Fruit fly (Drosophila melanogaster) whole organism, embryonic: Measurements from ENCODE around the gene ftz-f1.
A peak's percentile ranks its signal among the peaks of the same experiment; 100 is the strongest.

Source experiments
- Ada2b ChIP-seq: fragments of 200-800 bp; sonication (Bioruptor generic); IDR thresholded peaks from 2 replicates; pipeline ENCODE4 v1.3.6; 2022; ENCODE audit warnings: missing biosample characterization, missing genetic modification characterization
- Bgb ChIP-seq: fragments of 200-800 bp; sonication (Bioruptor generic); IDR thresholded peaks from 2 replicates; pipeline ENCODE4 v1.3.6; 2022; ENCODE audit warnings: missing biosample characterization, missing genetic modification characterization; ENCODE audit not compliant: partially characterized antibody
- Blimp-1 ChIP-seq: fragments of 200-800 bp; sonication (Bioruptor generic); optimal IDR thresholded peaks from 3 replicates; lab custom pipeline; 2018; ENCODE audit warnings: missing biosample characterization, missing genetic modification characterization, mild to moderate bottlenecking, moderate library complexity, missing genetic modification reagents
- CG11085 ChIP-seq: fragments of 200-800 bp; sonication (Bioruptor generic); IDR thresholded peaks from 2 replicates; pipeline ENCODE4 v1.3.6; 2022; ENCODE audit warnings: missing biosample characterization, missing genetic modification characterization
- CG11093 ChIP-seq: fragments of 200-800 bp; sonication (Bioruptor generic); IDR thresholded peaks from 3 replicates; pipeline ENCODE4 v1.3.6; 2022; ENCODE audit warnings: missing biosample characterization, missing genetic modification characterization
- CG13123 ChIP-seq: fragments of 200-800 bp; sonication (Bioruptor generic); optimal IDR thresholded peaks from 2 replicates; lab custom pipeline; 2016; ENCODE audit warnings: missing biosample characterization, missing genetic modification characterization
- CG14050 ChIP-seq: fragments of 200-800 bp; sonication (Bioruptor generic); IDR thresholded peaks from 3 replicates; pipeline ENCODE4 v1.3.6; 2022; ENCODE audit warnings: missing biosample characterization, missing genetic modification characterization
- CG17385 ChIP-seq: fragments of 200-800 bp; sonication (Bioruptor generic); optimal IDR thresholded peaks from 3 replicates; lab custom pipeline; 2018; ENCODE audit warnings: missing biosample characterization, mild to moderate bottlenecking, missing genetic modification characterization
- CG18011 ChIP-seq: fragments of 200-800 bp; sonication (Bioruptor generic); optimal IDR thresholded peaks from 2 replicates; lab custom pipeline; 2017; ENCODE audit warnings: missing biosample characterization, missing genetic modification characterization, mild to moderate bottlenecking, moderate library complexity, missing genotype
- CG2712 ChIP-seq: fragments of 200-800 bp; optimal IDR thresholded peaks from 3 replicates; lab custom pipeline; 2019; ENCODE audit warnings: missing biosample characterization, mild to moderate bottlenecking, missing genetic modification characterization, moderate library complexity
- CG3065 ChIP-seq: fragments of 200-800 bp; sonication (Bioruptor generic); optimal IDR thresholded peaks from 2 replicates; lab custom pipeline; 2016; ENCODE audit warnings: missing biosample characterization, missing genetic modification characterization
- CG31224 ChIP-seq: fragments of 200-800 bp; sonication (Bioruptor generic); IDR thresholded peaks from 2 replicates; pipeline ENCODE4 v1.3.6; 2022; ENCODE audit warnings: missing biosample characterization, missing genetic modification characterization
- CG32532 ChIP-seq: fragments of 200-800 bp; sonication (Bioruptor generic); IDR thresholded peaks from 2 replicates; pipeline ENCODE4 v1.3.6; 2022; ENCODE audit warnings: missing biosample characterization, missing genetic modification characterization
- CG33557 ChIP-seq: fragments of 200-800 bp; sonication (Bioruptor generic); optimal IDR thresholded peaks from 2 replicates; lab custom pipeline; 2019; ENCODE audit warnings: missing biosample characterization, mild to moderate bottlenecking, missing genetic modification characterization, moderate library complexity
- CG4617 ChIP-seq: fragments of 200-800 bp; sonication (Bioruptor generic); optimal IDR thresholded peaks from 3 replicates; lab custom pipeline; 2016; ENCODE audit warnings: missing biosample characterization, missing genetic modification characterization, borderline replicate concordance
- CG7357 ChIP-seq: fragments of 200-800 bp; sonication (Bioruptor generic); IDR thresholded peaks from 3 replicates; pipeline ENCODE4 v1.3.6; 2022; ENCODE audit warnings: missing biosample characterization, missing genetic modification characterization
- CG7839 ChIP-seq: fragments of 200-800 bp; sonication (Bioruptor generic); optimal IDR thresholded peaks from 3 replicates; lab custom pipeline; 2018; ENCODE audit warnings: missing biosample characterization, mild to moderate bottlenecking, missing genetic modification characterization, moderate library complexity
- CG8388 ChIP-seq: fragments of 200-800 bp; sonication (Bioruptor generic); optimal IDR thresholded peaks from 2 replicates; lab custom pipeline; 2019; ENCODE audit warnings: missing biosample characterization, mild to moderate bottlenecking, missing genetic modification characterization, moderate library complexity
- CG9797 ChIP-seq: fragments of 200-800 bp; sonication (Bioruptor generic); optimal IDR thresholded peaks from 3 replicates; lab custom pipeline; 2018; ENCODE audit warnings: missing biosample characterization, mild to moderate bottlenecking, missing genetic modification characterization
- D ChIP-seq, 2 experiments: fragments of 200-800 bp in 1 of 2; fragments of >200 bp in 1 of 2; sonication (Bioruptor generic) in 1 of 2; optimal IDR thresholded peaks; 2 replicates in 1 of 2; 3 replicates in 1 of 2; lab custom pipeline; 2017; ENCODE audit warnings: mild to moderate bottlenecking in 1 of 2, missing biosample characterization in 1 of 2, missing genetic modification characterization in 1 of 2, missing genetic modification reagents in 1 of 2
- HHEX ChIP-seq: fragments of 200-800 bp; sonication (Bioruptor generic); optimal IDR thresholded peaks from 3 replicates; lab custom pipeline; 2017; ENCODE audit warnings: missing biosample characterization, mild to moderate bottlenecking, missing genetic modification characterization, missing genetic modification reagents
- Hr51 ChIP-seq, 2 experiments: fragments of 200-800 bp; sonication (Bioruptor generic); optimal IDR thresholded peaks; 2 replicates in 1 of 2; 3 replicates in 1 of 2; lab custom pipeline; 2016 to 2018; ENCODE audit warnings: missing biosample characterization in 2 of 2, missing genetic modification characterization in 2 of 2, mild to moderate bottlenecking in 1 of 2, moderate library complexity in 1 of 2
- MBD-R2 ChIP-seq: fragments of 200-800 bp; sonication (Bioruptor generic); IDR thresholded peaks from 2 replicates; pipeline ENCODE4 v1.3.6; 2022; ENCODE audit warnings: missing biosample characterization, missing genetic modification characterization
- Max ChIP-seq: fragments of 200-800 bp; sonication (Bioruptor generic); optimal IDR thresholded peaks from 2 replicates; lab custom pipeline; 2016; ENCODE audit warnings: missing biosample characterization, mild to moderate bottlenecking, missing genetic modification characterization
- Myb ChIP-seq: fragments of 200-800 bp; sonication (Bioruptor generic); optimal IDR thresholded peaks from 2 replicates; lab custom pipeline; 2016; ENCODE audit warnings: missing biosample characterization, missing genetic modification characterization
- NC2α ChIP-seq: fragments of 200-800 bp; sonication (Bioruptor generic); optimal IDR thresholded peaks from 2 replicates; lab custom pipeline; 2016; ENCODE audit warnings: missing biosample characterization, missing genetic modification characterization
- Sry-β ChIP-seq: fragments of 200-800 bp; sonication (Bioruptor generic); optimal IDR thresholded peaks from 2 replicates; lab custom pipeline; 2018; ENCODE audit warnings: missing biosample characterization, mild to moderate bottlenecking, missing genetic modification characterization, moderate library complexity
- ash1 ChIP-seq: fragments of 200-800 bp; sonication (Bioruptor generic); optimal IDR thresholded peaks from 2 replicates; lab custom pipeline; 2018; ENCODE audit warnings: missing biosample characterization, mild to moderate bottlenecking, missing genetic modification characterization
- btn ChIP-seq: fragments of 200-800 bp; sonication (Bioruptor generic); optimal IDR thresholded peaks from 2 replicates; lab custom pipeline; 2016; ENCODE audit warnings: missing biosample characterization, missing genetic modification characterization
- crc ChIP-seq: fragments of 200-800 bp; sonication (Bioruptor generic); optimal IDR thresholded peaks from 2 replicates; lab custom pipeline; 2016; ENCODE audit warnings: missing biosample characterization, missing genetic modification characterization
- croc ChIP-seq: fragments of 200-800 bp; sonication (Bioruptor generic); conservative IDR thresholded peaks from 3 replicates; pipeline ENCODE4 v1.3.6; 2022; ENCODE audit warnings: missing biosample characterization, missing genetic modification characterization
- crp ChIP-seq, 2 experiments: fragments of 200-800 bp; sonication (Bioruptor generic); optimal IDR thresholded peaks; 2 replicates in 1 of 2; 3 replicates in 1 of 2; lab custom pipeline; 2017; ENCODE audit warnings: missing biosample characterization in 2 of 2, missing genetic modification characterization in 2 of 2, mild to moderate bottlenecking in 1 of 2, moderate library complexity in 1 of 2
- dati ChIP-seq: fragments of 200-800 bp; sonication (Bioruptor generic); IDR thresholded peaks from 2 replicates; pipeline ENCODE4 v1.3.6; 2022; ENCODE audit warnings: missing biosample characterization, missing genetic modification characterization
- dimm ChIP-seq: fragments of 200-800 bp; sonication (Bioruptor generic); IDR thresholded peaks from 2 replicates; pipeline ENCODE4 v1.3.6; 2022; ENCODE audit warnings: missing biosample characterization, missing genetic modification characterization
- kay ChIP-seq: fragments of 200-800 bp; sonication (Bioruptor generic); optimal IDR thresholded peaks from 2 replicates; lab custom pipeline; 2016; ENCODE audit warnings: missing biosample characterization, missing genetic modification characterization
- maf-S ChIP-seq: fragments of 200-800 bp; sonication (Bioruptor generic); optimal IDR thresholded peaks from 2 replicates; lab custom pipeline; 2016; ENCODE audit warnings: missing biosample characterization, missing genetic modification characterization
- odd ChIP-seq: fragments of 200-800 bp; sonication (Bioruptor generic); optimal IDR thresholded peaks from 2 replicates; lab custom pipeline; 2017; ENCODE audit warnings: missing biosample characterization, mild to moderate bottlenecking, missing genetic modification characterization
- otp ChIP-seq: fragments of 200-800 bp; sonication (Bioruptor generic); IDR thresholded peaks from 3 replicates; pipeline ENCODE4, ENCODE4 v1.3.6; 2022; ENCODE audit warnings: missing biosample characterization, missing genetic modification characterization
- pum ChIP-seq: fragments of 200-800 bp; sonication (Bioruptor generic); optimal IDR thresholded peaks from 2 replicates; lab custom pipeline; 2016; ENCODE audit warnings: missing biosample characterization, missing genetic modification characterization
- pzg ChIP-seq: fragments of 200-800 bp; sonication (Bioruptor generic); optimal IDR thresholded peaks from 3 replicates; lab custom pipeline; 2018; ENCODE audit warnings: missing biosample characterization, mild to moderate bottlenecking, missing genetic modification characterization, moderate library complexity
- ranshi ChIP-seq: fragments of 200-800 bp; sonication (Bioruptor generic); IDR thresholded peaks from 2 replicates; pipeline ENCODE4 v1.3.6; 2022; ENCODE audit warnings: missing biosample characterization, missing genetic modification characterization
- rib ChIP-seq: fragments of 200-800 bp; sonication (Bioruptor generic); IDR thresholded peaks from 2 replicates; pipeline ENCODE4 v1.3.6; 2022; ENCODE audit warnings: missing biosample characterization, missing genetic modification characterization
- ro ChIP-seq: fragments of 200-800 bp; sonication (Bioruptor generic); IDR thresholded peaks from 2 replicates; pipeline ENCODE4 v1.3.6; 2022; ENCODE audit warnings: missing biosample characterization, missing genetic modification characterization
- sim ChIP-seq: fragments of 200-800 bp; sonication (Bioruptor generic); IDR thresholded peaks from 2 replicates; pipeline ENCODE4 v1.3.6; 2022; ENCODE audit warnings: missing biosample characterization, missing genetic modification characterization
- ssp ChIP-seq: fragments of 200-800 bp; sonication (Bioruptor generic); IDR thresholded peaks from 2 replicates; pipeline ENCODE4 v1.3.6; 2022; ENCODE audit warnings: missing biosample characterization, missing genetic modification characterization
- tio ChIP-seq: fragments of 200-800 bp; sonication (Bioruptor generic); optimal IDR thresholded peaks from 2 replicates; lab custom pipeline; 2017; ENCODE audit warnings: missing biosample characterization, missing genetic modification characterization, inconsistent platforms
- trh ChIP-seq: fragments of 200-800 bp; sonication (Bioruptor generic); optimal IDR thresholded peaks from 2 replicates; lab custom pipeline; 2016; ENCODE audit warnings: missing biosample characterization, missing genetic modification characterization
- vnd ChIP-seq: fragments of 200-800 bp; sonication (Bioruptor generic); IDR thresholded peaks from 3 replicates; pipeline ENCODE4 v1.3.6; 2022; ENCODE audit warnings: missing biosample characterization, missing genetic modification characterization; ENCODE audit not compliant: partially characterized antibody
- zen2 ChIP-seq: fragments of 200-800 bp; sonication (Bioruptor generic); IDR thresholded peaks from 3 replicates; pipeline ENCODE4 v1.3.6; 2022; ENCODE audit warnings: missing biosample characterization, missing genetic modification characterization; ENCODE audit not compliant: partially characterized antibody

Gene ftz-f1

dm6 chr3L:18786427-18787104, 14.5 kb downstream of the ftz-f1 start (continued):
- TF ChIP-seq dati (GFP tag; lab: Robert Waterston, UW), result no peak
- TF ChIP-seq MBD-R2, result peak; percentile 21; the same call in 1 of the 2 replicates
- TF ChIP-seq ssp (GFP tag; lab: Robert Waterston, UW), result 0 out of 2 replicates have a peak, but pooled peaks have one; percentile 8
- TF ChIP-seq ro (GFP tag; lab: Robert Waterston, UW), result no peak
- TF ChIP-seq D (optimal IDR thresholded peaks at IDR 0.05; lab: Kevin White, UChicago), result no peak
- TF ChIP-seq D (GFP tag; optimal IDR thresholded peaks at IDR 0.05; lab: Kevin White, UChicago), result peak; percentile 1
- TF ChIP-seq btn, result no peak
- TF ChIP-seq Myb (GFP tag; lab: Kevin White, UChicago), result peak; percentile 10
- peak; percentile 80 for TF ChIP-seq CG7839 (tag; lab: Kevin White, UChicago)
- no peak for TF ChIP-seq dimm (GFP tag; lab: Robert Waterston, UW)
- no peak for TF ChIP-seq CG11085 (GFP tag; lab: Robert Waterston, UW)
- TF ChIP-seq Blimp-1 (GFP tag; lab: Kevin White, UChicago), result peak; percentile 53
- no peak; the same call in 1 of the 2 replicates for TF ChIP-seq sim (GFP tag; lab: Robert Waterston, UW)
- TF ChIP-seq ash1 (GFP tag; lab: Kevin White, UChicago), result no peak
- TF ChIP-seq Bgb (GFP tag; lab: Robert Waterston, UW), result peak; percentile 44; the same call in 1 of the 2 replicates
- TF ChIP-seq rib (GFP tag; lab: Robert Waterston, UW), result peak; percentile 76
- peak; percentile 70 for TF ChIP-seq CG17385
- no peak for TF ChIP-seq croc (GFP tag; lab: Robert Waterston, UW)
- TF ChIP-seq CG3065 (GFP tag; lab: Kevin White, UChicago), result no peak
- TF ChIP-seq CG14050 (GFP tag; lab: Robert Waterston, UW), result peak; percentile 58; the same call in 2 of the 3 replicates
- 0 out of 3 replicates have a peak, but pooled peaks have one; percentile 37 for TF ChIP-seq otp
- TF ChIP-seq CG32532, result peak; percentile 28
- TF ChIP-seq CG2712 (tag; lab: Kevin White, UChicago), result peak; percentile 63
- TF ChIP-seq ranshi, result no peak
- TF ChIP-seq pum (GFP tag; lab: Kevin White, UChicago), result peak; percentile 22
- no peak for TF ChIP-seq trh (GFP tag; lab: Kevin White, UChicago)
- TF ChIP-seq Sry-β (GFP tag; lab: Kevin White, UChicago), result no peak
- TF ChIP-seq Ada2b, result peak; percentile 54; the same call in 1 of the 2 replicates
- peak; percentile 28 for TF ChIP-seq CG8388 (GFP tag; lab: Kevin White, UChicago)
- TF ChIP-seq CG13123 (GFP tag; lab: Kevin White, UChicago), result no peak
- TF ChIP-seq crc (GFP tag; lab: Kevin White, UChicago), result peak; percentile 34
- no peak for TF ChIP-seq vnd
- TF ChIP-seq CG7357 (GFP tag; lab: Robert Waterston, UW), result peak; percentile 64
- peak; percentile 63 for TF ChIP-seq odd (GFP tag; lab: Kevin White, UChicago)
- TF ChIP-seq NC2α (GFP tag; lab: Kevin White, UChicago), result no peak
- TF ChIP-seq Hr51 (GFP tag; optimal IDR thresholded peaks at IDR 0.05; lab: Kevin White, UChicago), result peak in 1 of 2 experiments; percentile 92
- no peak for TF ChIP-seq CG11093
- no peak for TF ChIP-seq CG9797
- TF ChIP-seq maf-S (GFP tag; lab: Kevin White, UChicago), result peak; percentile 41
- no peak for TF ChIP-seq pzg (GFP tag; lab: Kevin White, UChicago)
- TF ChIP-seq CG33557 (GFP tag; lab: Kevin White, UChicago), result no peak
- peak; percentile 37 for TF ChIP-seq CG18011 (GFP tag; lab: Kevin White, UChicago)
- peak; percentile 67 for TF ChIP-seq tio (GFP tag; lab: Kevin White, UChicago)
- TF ChIP-seq CG31224, result no peak
- no peak for TF ChIP-seq crp (GFP tag; optimal IDR thresholded peaks at IDR 0.05; lab: Kevin White, UChicago)
- TF ChIP-seq HHEX, result peak; percentile 12
- peak; percentile 6 for TF ChIP-seq kay (GFP tag; lab: Kevin White, UChicago)
- TF ChIP-seq Max (GFP tag; lab: Kevin White, UChicago), result peak; percentile 42
- TF ChIP-seq zen2 (GFP tag; lab: Robert Waterston, UW), result no peak
- TF ChIP-seq CG4617, result no peak
